Fruit fly (Drosophila melanogaster) whole organism, embryonic: Measurements from ENCODE around the gene CG32236.

ENCODE experiments used
- BEAF-32 ChIP-seq: fragments of 200-800 bp; sonication (Bioruptor generic); optimal IDR thresholded peaks from 3 replicates; lab custom pipeline; 2017; ENCODE audit warnings: missing biosample characterization, missing genetic modification characterization, mild to moderate bottlenecking, moderate library complexity, missing genetic modification reagents
- CG14441 ChIP-seq: fragments of 200-800 bp; sonication (Bioruptor generic); IDR thresholded peaks from 2 replicates; pipeline ENCODE4 v1.3.6; 2022; ENCODE audit warnings: missing biosample characterization, missing genetic modification characterization
- CG14965 ChIP-seq: fragments of 200-800 bp; sonication (Bioruptor generic); optimal IDR thresholded peaks from 2 replicates; lab custom pipeline; 2016; ENCODE audit warnings: missing biosample characterization, missing genetic modification characterization, borderline replicate concordance
- CG15601 ChIP-seq: fragments of 200-800 bp; sonication (Bioruptor generic); optimal IDR thresholded peaks from 3 replicates; lab custom pipeline; 2019; ENCODE audit warnings: missing biosample characterization, mild to moderate bottlenecking, missing genetic modification characterization, moderate library complexity
- CG17359 ChIP-seq: fragments of 200-800 bp; sonication (Bioruptor generic); optimal IDR thresholded peaks from 3 replicates; lab custom pipeline; 2018; ENCODE audit warnings: missing biosample characterization, mild to moderate bottlenecking, missing genetic modification characterization, moderate library complexity
- CG18599 ChIP-seq: fragments of 200-800 bp; sonication (Bioruptor generic); optimal IDR thresholded peaks from 3 replicates; lab custom pipeline; 2017; ENCODE audit warnings: missing biosample characterization, missing genetic modification characterization, mild to moderate bottlenecking, moderate library complexity, missing genetic modification reagents
- CG2129 ChIP-seq: fragments of 200-800 bp; sonication (Bioruptor generic); IDR thresholded peaks from 2 replicates; pipeline ENCODE4 v1.3.6; 2022; ENCODE audit warnings: missing biosample characterization, missing genetic modification characterization; ENCODE audit not compliant: partially characterized antibody
- CG2678 ChIP-seq: fragments of 200-800 bp; sonication (Bioruptor generic); optimal IDR thresholded peaks from 3 replicates; lab custom pipeline; 2019; ENCODE audit warnings: missing biosample characterization, mild to moderate bottlenecking, missing genetic modification characterization, moderate library complexity
- CG4282 ChIP-seq: fragments of 200-800 bp; sonication (Bioruptor generic); optimal IDR thresholded peaks from 2 replicates; lab custom pipeline; 2016; ENCODE audit warnings: missing biosample characterization, missing genetic modification characterization
- CG4854 ChIP-seq: fragments of 200-800 bp; sonication (Bioruptor generic); optimal IDR thresholded peaks from 2 replicates; lab custom pipeline; 2016; ENCODE audit warnings: missing biosample characterization, missing genetic modification characterization, inconsistent platforms
- CG5180 ChIP-seq: fragments of 200-800 bp; sonication (Bioruptor generic); optimal IDR thresholded peaks from 3 replicates; lab custom pipeline; 2017; ENCODE audit warnings: missing biosample characterization, missing genetic modification characterization, mild to moderate bottlenecking, moderate library complexity, missing genetic modification reagents
- CG6689 ChIP-seq: fragments of 200-800 bp; sonication (Bioruptor generic); IDR thresholded peaks from 2 replicates; pipeline ENCODE4 v1.3.6; 2022; ENCODE audit warnings: missing biosample characterization, missing genetic modification characterization
- CG6765 ChIP-seq: fragments of 200-800 bp; sonication (Bioruptor generic); optimal IDR thresholded peaks from 3 replicates; lab custom pipeline; 2017; ENCODE audit warnings: missing biosample characterization, mild to moderate bottlenecking, missing genetic modification characterization
- CG9797 ChIP-seq: fragments of 200-800 bp; sonication (Bioruptor generic); optimal IDR thresholded peaks from 3 replicates; lab custom pipeline; 2018; ENCODE audit warnings: missing biosample characterization, mild to moderate bottlenecking, missing genetic modification characterization
- CTCF ChIP-seq: fragments of 200-800 bp; sonication (Bioruptor generic); optimal IDR thresholded peaks from 2 replicates; lab custom pipeline; 2017; ENCODE audit warnings: missing biosample characterization, mild to moderate bottlenecking, missing genetic modification characterization, moderate library complexity
- Ets65A ChIP-seq: fragments of 200-800 bp; sonication (Bioruptor generic); peaks from one replicate; lab custom pipeline; 2016; ENCODE audit warnings: missing biosample characterization, missing genetic modification characterization
- HLH3B ChIP-seq: fragments of 200-800 bp; sonication (Bioruptor generic); IDR thresholded peaks from 2 replicates; pipeline ENCODE4 v1.3.6; 2022; ENCODE audit warnings: missing biosample characterization, missing genetic modification characterization
- Med ChIP-seq: fragments of 200-800 bp; sonication (Bioruptor generic); peaks from one replicate; lab custom pipeline; 2016; ENCODE audit warnings: missing biosample characterization, missing genetic modification characterization, mild to moderate bottlenecking, inconsistent platforms, moderate library complexity
- Meics ChIP-seq: fragments of 200-800 bp; sonication (Bioruptor generic); optimal IDR thresholded peaks from 2 replicates; lab custom pipeline; 2017; ENCODE audit warnings: missing biosample characterization, mild to moderate bottlenecking, missing genetic modification characterization
- Mrtf ChIP-seq: fragments of 200-800 bp; sonication (Bioruptor generic); IDR thresholded peaks from 3 replicates; pipeline ENCODE4 v1.3.6; 2022; ENCODE audit warnings: missing biosample characterization, missing genetic modification characterization
- Nf-YC ChIP-seq: fragments of 200-800 bp; optimal IDR thresholded peaks from 3 replicates; lab custom pipeline; 2019; ENCODE audit warnings: missing biosample characterization, mild to moderate bottlenecking, missing genetic modification characterization, moderate library complexity
- PHDP ChIP-seq: fragments of 200-800 bp; sonication (Bioruptor generic); optimal IDR thresholded peaks from 3 replicates; lab custom pipeline; 2018; ENCODE audit warnings: missing biosample characterization, mild to moderate bottlenecking, missing genetic modification characterization, moderate library complexity
- Ptx1 ChIP-seq: fragments of 200-800 bp; sonication (Bioruptor generic); IDR thresholded peaks from 2 replicates; pipeline ENCODE4 v1.3.6; 2022; ENCODE audit warnings: missing biosample characterization, missing genetic modification characterization
- Trl ChIP-seq, 3 experiments: fragments of >200 bp in 2 of 3; fragments of 200-800 bp in 1 of 3; sonication (Bioruptor generic) in 1 of 3; optimal IDR thresholded peaks; 2 replicates in 1 of 3; 3 replicates in 2 of 3; lab custom pipeline; 2016 to 2017; ENCODE audit warnings: missing biosample characterization in 1 of 3, missing genetic modification characterization in 1 of 3
- Usf ChIP-seq: fragments of 200-800 bp; sonication (Bioruptor generic); optimal IDR thresholded peaks from 2 replicates; lab custom pipeline; 2017; ENCODE audit warnings: missing genotype, missing biosample characterization, missing genetic modification characterization
- abd-A ChIP-seq: fragments of 200-800 bp; sonication (Bioruptor generic); optimal IDR thresholded peaks from 3 replicates; lab custom pipeline; 2019; ENCODE audit warnings: missing biosample characterization, mild to moderate bottlenecking, missing genetic modification characterization, moderate library complexity
- ap ChIP-seq: fragments of 200-800 bp; sonication (Bioruptor generic); IDR thresholded peaks from 2 replicates; pipeline ENCODE4 v1.3.6; 2022; ENCODE audit warnings: missing biosample characterization, missing genetic modification characterization
- caup ChIP-seq: fragments of 200-800 bp; sonication (Bioruptor generic); optimal IDR thresholded peaks from 3 replicates; lab custom pipeline; 2017; ENCODE audit warnings: missing biosample characterization, mild to moderate bottlenecking, missing genetic modification characterization, moderate library complexity; ENCODE audit not compliant: severe bottlenecking
- ci ChIP-seq: fragments of 200-800 bp; sonication (Bioruptor generic); IDR thresholded peaks from 3 replicates; pipeline ENCODE4 v1.3.6; 2022; ENCODE audit warnings: missing biosample characterization, missing genetic modification characterization
- crol ChIP-seq: fragments of 200-800 bp; sonication (Bioruptor generic); IDR thresholded peaks from 2 replicates; pipeline ENCODE4 v1.3.6; 2022; ENCODE audit warnings: missing biosample characterization, missing genetic modification characterization
- ewg ChIP-seq: fragments of 200-800 bp; sonication (Bioruptor generic); optimal IDR thresholded peaks from 3 replicates; lab custom pipeline; 2017; ENCODE audit warnings: mild to moderate bottlenecking, missing biosample characterization, missing genetic modification reagents, missing genetic modification characterization
- eyg ChIP-seq: fragments of 200-800 bp; sonication (Bioruptor generic); optimal IDR thresholded peaks from 3 replicates; lab custom pipeline; 2016; ENCODE audit warnings: missing biosample characterization, missing genetic modification characterization
- gem ChIP-seq: fragments of 200-800 bp; sonication (Bioruptor generic); optimal IDR thresholded peaks from 2 replicates; lab custom pipeline; 2019; ENCODE audit warnings: missing biosample characterization, mild to moderate bottlenecking, missing genetic modification characterization, moderate library complexity
- hb ChIP-seq: fragments of 200-800 bp; sonication (Bioruptor generic); IDR thresholded peaks from 3 replicates; pipeline ENCODE4 v1.3.6; 2022; ENCODE audit warnings: missing biosample characterization, missing genetic modification characterization; ENCODE audit not compliant: partially characterized antibody
- lilli ChIP-seq: fragments of 200-800 bp; sonication (Bioruptor generic); optimal IDR thresholded peaks from 3 replicates; lab custom pipeline; 2016; ENCODE audit warnings: missing biosample characterization, missing genetic modification characterization
- pfk ChIP-seq: fragments of 200-800 bp; sonication (Bioruptor generic); optimal IDR thresholded peaks from 2 replicates; lab custom pipeline; 2018; ENCODE audit warnings: missing biosample characterization, mild to moderate bottlenecking, missing genetic modification characterization, moderate library complexity
- prd ChIP-seq, 3 experiments: fragments of >200 bp in 2 of 3; fragments of 200-800 bp in 1 of 3; sonication (Bioruptor generic) in 1 of 3; optimal IDR thresholded peaks in 2 of 3; IDR thresholded peaks in 1 of 3; 2 replicates in 2 of 3; 3 replicates in 1 of 3; pipeline versions ENCODE4 v1.3.6 to Lab custom; 2017 to 2022; ENCODE audit warnings: missing biosample characterization in 1 of 3, missing genetic modification characterization in 1 of 3
- row ChIP-seq: fragments of 200-800 bp; sonication (Bioruptor generic); IDR thresholded peaks from 3 replicates; pipeline ENCODE4 v1.3.6; 2022; ENCODE audit warnings: missing biosample characterization, missing genetic modification characterization
- sc ChIP-seq, 3 experiments: fragments of >200 bp in 2 of 3; fragments of 200-800 bp in 1 of 3; sonication (Bioruptor generic) in 1 of 3; optimal IDR thresholded peaks; 2 replicates in 2 of 3; 3 replicates in 1 of 3; lab custom pipeline; 2017; ENCODE audit warnings: mild to moderate bottlenecking in 1 of 3, missing biosample characterization in 1 of 3, missing genetic modification characterization in 1 of 3, missing genetic modification reagents in 1 of 3
- sens ChIP-seq: fragments of 200-800 bp; sonication (Bioruptor generic); peaks from one replicate; lab custom pipeline; 2016; ENCODE audit warnings: missing biosample characterization, missing genetic modification characterization
- sqz ChIP-seq: fragments of 200-800 bp; sonication (Bioruptor generic); optimal IDR thresholded peaks from 3 replicates; lab custom pipeline; 2018; ENCODE audit warnings: missing biosample characterization, mild to moderate bottlenecking, missing genetic modification characterization
- tgo ChIP-seq: fragments of 200-800 bp; sonication (Bioruptor generic); IDR thresholded peaks from 3 replicates; pipeline ENCODE4 v1.3.6; 2022; ENCODE audit warnings: missing biosample characterization, missing genetic modification characterization
- tin ChIP-seq: fragments of 200-800 bp; sonication (Bioruptor generic); optimal IDR thresholded peaks from 3 replicates; lab custom pipeline; 2016; ENCODE audit warnings: missing biosample characterization, missing genetic modification characterization

The CG32236 gene

dm6 chr3L:4623035-4623580, 44.1 kb downstream of the CG32236 start (continued):
- TF ChIP-seq abd-A (tag; lab: Kevin White, UChicago), result no peak
- TF ChIP-seq CG2129 (GFP tag; lab: Robert Waterston, UW), result no peak
- no peak for TF ChIP-seq CG14965 (GFP tag; lab: Kevin White, UChicago)
- no peak for TF ChIP-seq Nf-YC (tag; lab: Kevin White, UChicago)
- TF ChIP-seq tin, result no peak
- TF ChIP-seq sc (optimal IDR thresholded peaks at IDR 0.05; lab: Kevin White, UChicago), result no peak
- no peak for TF ChIP-seq sc (GFP tag; optimal IDR thresholded peaks at IDR 0.05; lab: Kevin White, UChicago)
- TF ChIP-seq BEAF-32 (GFP tag; lab: Kevin White, UChicago), result no peak
- TF ChIP-seq, all 482 proteins: peak for 7

DNA sequence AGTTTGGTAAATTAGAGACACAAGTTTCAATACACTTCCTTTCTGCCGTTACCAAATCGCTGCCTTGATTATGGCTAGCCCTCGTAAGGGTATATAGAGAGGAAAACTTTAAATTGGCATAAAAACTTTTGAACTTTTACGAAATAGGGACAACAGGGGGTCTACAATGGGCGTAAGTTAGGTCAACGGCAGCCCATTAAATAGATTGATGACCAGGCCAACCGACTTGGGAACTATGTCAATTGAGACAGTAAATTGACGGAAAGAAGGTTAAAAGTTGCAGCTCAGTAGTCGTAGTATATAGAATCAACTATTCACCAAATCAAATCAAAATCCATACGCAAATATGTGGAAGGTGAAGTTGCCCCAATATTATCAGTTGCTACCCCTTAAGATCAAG, 46.3 kb downstream of the CG32236 start, which contains the start of gene CG32246:
TSS of gene CG32246 (plus strand) at position 301 of the 400 bp plus-strand sequence.
- TF ChIP-seq CG18599 (GFP tag; lab: Kevin White, UChicago) (no peak), sens (GFP tag; lab: Kevin White, UChicago) (no peak), CG4854 (GFP tag; lab: Kevin White, UChicago) (no peak), lilli (GFP tag; lab: Kevin White, UChicago) (no peak), CG9797 (no peak), pfk (GFP tag; lab: Kevin White, UChicago) (no peak), HLH3B (GFP tag; lab: Robert Waterston, UW) (no peak), Meics (GFP tag; lab: Kevin White, UChicago) (no peak), eyg (no peak), CG6765 (GFP tag; lab: Kevin White, UChicago) (no peak), caup (GFP tag; lab: Kevin White, UChicago) (no peak), ewg (GFP tag; lab: Kevin White, UChicago) (no peak), CG15601 (tag; lab: Kevin White, UChicago) (no peak), Usf (GFP tag; lab: Kevin White, UChicago) (no peak)

DNA sequence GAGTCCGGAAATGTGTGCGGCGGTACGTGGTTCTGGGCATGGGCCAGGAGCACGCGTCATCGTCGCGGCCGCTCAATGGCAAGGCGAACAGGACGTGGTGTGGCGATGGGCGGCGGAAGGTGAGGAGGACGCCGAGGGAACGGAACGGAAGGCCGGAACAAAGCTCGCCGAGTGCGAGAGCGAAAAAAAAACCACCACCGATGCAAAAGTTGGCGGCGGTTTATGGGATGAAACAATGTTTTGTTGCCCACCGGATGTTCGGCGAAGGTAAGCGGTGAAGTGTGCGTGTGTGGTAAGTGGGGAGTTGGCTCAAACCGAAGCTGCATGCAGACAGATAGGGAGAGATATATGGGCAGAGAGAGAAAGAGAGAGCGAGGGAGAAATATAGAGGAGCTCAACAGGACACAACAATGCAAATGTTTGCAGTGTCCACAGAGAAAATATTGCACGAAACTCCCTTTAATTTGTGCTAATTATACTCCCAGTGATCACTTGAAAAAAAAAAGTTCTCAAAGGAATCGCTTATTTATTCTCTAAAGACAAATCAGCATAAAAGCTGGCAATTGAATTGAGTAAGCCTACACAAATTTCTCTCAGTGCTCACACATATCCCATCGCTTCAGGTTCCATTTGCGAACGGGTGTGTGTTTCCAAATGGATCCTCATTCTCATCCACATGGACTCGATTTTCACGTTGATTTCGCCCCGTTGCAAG, 47.5 kb downstream of the CG32236 start:
- TF ChIP-seq pfk (GFP tag; lab: Kevin White, UChicago) (peak; percentile 73), row (peak; percentile 19; the same call in 1 of the 3 replicates), CG4282 (GFP tag; lab: Kevin White, UChicago) (no peak), Med (GFP tag; lab: Kevin White, UChicago) (peak; percentile 45), ci (GFP tag; lab: Robert Waterston, UW) (0 out of 3 replicates have a peak, but pooled peaks have one; percentile 15), HLH3B (GFP tag; lab: Robert Waterston, UW) (0 out of 2 replicates have a peak, but pooled peaks have one; percentile 14), Ets65A (GFP tag; lab: Kevin White, UChicago) (peak; percentile 49), Trl (optimal IDR thresholded peaks at IDR 0.05; lab: Kevin White, UChicago) (peak; percentile 3 to 8), Trl (GFP tag; optimal IDR thresholded peaks at IDR 0.05; lab: Kevin White, UChicago) (no peak), caup (GFP tag; lab: Kevin White, UChicago) (no peak), Mrtf (GFP tag; lab: Robert Waterston, UW) (0 out of 3 replicates have a peak, but pooled peaks have one; percentile 14), CG17359 (tag; lab: Kevin White, UChicago) (peak; percentile 5), tgo (GFP tag; lab: Robert Waterston, UW) (peak; percentile 18; the same call in 1 of the 3 replicates), hb (GFP tag; lab: Robert Waterston, UW) (peak; percentile 43; the same call in 1 of the 3 replicates), Ptx1 (GFP tag; lab: Robert Waterston, UW) (0 out of 2 replicates have a peak, but pooled peaks have one; percentile 14), crol (peak; percentile 90), CG6689 (peak; percentile 18; the same call in 1 of the 2 replicates), sens (GFP tag; lab: Kevin White, UChicago) (peak; percentile 46), sqz (GFP tag; lab: Kevin White, UChicago) (peak; percentile 17), PHDP (no peak), CG14441 (GFP tag; lab: Robert Waterston, UW) (0 out of 2 replicates have a peak, but pooled peaks have one; percentile 23), gem (peak; percentile 15), CG2678 (tag; lab: Kevin White, UChicago) (peak; percentile 8), prd (optimal IDR thresholded peaks at IDR 0.05; lab: Kevin White, UChicago) (no peak), prd (GFP tag; IDR thresholded peaks at IDR 0.05; lab: Robert Waterston, UW) (0 out of 3 replicates have a peak, but pooled peaks have one; percentile 29), ap (GFP tag; lab: Robert Waterston, UW) (0 out of 2 replicates have a peak, but pooled peaks have one; percentile 6), CTCF (GFP tag; lab: Kevin White, UChicago) (no peak), CG5180 (GFP tag; lab: Kevin White, UChicago) (no peak)
